Fruit fly (Drosophila melanogaster): ENCODE results near the gene p38c.

The p38c gene

dm6 chr3R:24151924-24152809 is 2.2 kb upstream of the p38c start, which contains the start of the genes p38a and CG6178 (continued):
- TF ChIP-seq slbo (GFP tag; IDR thresholded peaks at IDR 0.05) (peak; percentile 98), CG3163 (GFP tag; optimal IDR thresholded peaks at IDR 0.05) (peak; percentile 14), CG14014 (GFP tag; IDR thresholded peaks at IDR 0.05) (peak; percentile 97), Pdp1 (GFP tag; optimal IDR thresholded peaks at IDR 0.05) (peak; percentile 43 to 53), br (optimal IDR thresholded peaks at IDR 0.05) (no peak), CG6791 (GFP tag; IDR thresholded peaks at IDR 0.05; ENCODE audit: partially characterized antibody) (0 out of 3 replicates have a peak, but pooled peaks have one; percentile 51), Bteb2 (GFP tag; optimal IDR thresholded peaks at IDR 0.05) (peak; percentile 21), seq (GFP tag; IDR thresholded peaks at IDR 0.05) (peak; percentile 96), CG4707 (GFP tag; optimal IDR thresholded peaks at IDR 0.05) (peak; percentile 75), CG33213 (GFP tag; optimal IDR thresholded peaks at IDR 0.05) (peak; percentile 14), Stat92E (GFP tag; optimal IDR thresholded peaks at IDR 0.05) (peak in 1 of 3 experiments; percentile 76), bsh (GFP tag; optimal IDR thresholded peaks at IDR 0.05) (peak; percentile 94 to 97), Dbx (GFP tag; IDR thresholded peaks at IDR 0.05) (peak; percentile 96), CG4282 (GFP tag; optimal IDR thresholded peaks at IDR 0.05) (no peak), CG8478 (optimal IDR thresholded peaks at IDR 0.05) (no peak), lov (optimal IDR thresholded peaks at IDR 0.05) (no peak), lov (GFP tag; IDR thresholded peaks at IDR 0.05) (peak; percentile 81; the same call in 2 of the 3 replicates), Poxn (GFP tag; IDR thresholded peaks at IDR 0.05) (peak; percentile 88), scrt (GFP tag; optimal IDR thresholded peaks at IDR 0.05) (peak; percentile 94), esg (GFP tag; conservative IDR thresholded peaks at IDR 0.05) (peak; percentile 97), CG4730 (GFP tag; IDR thresholded peaks at IDR 0.05) (peak; percentile 96), CG13775 (GFP tag; optimal IDR thresholded peaks at IDR 0.05) (peak; percentile 98), ERR (GFP tag; optimal IDR thresholded peaks at IDR 0.05) (no peak), bab2 (GFP tag; optimal IDR thresholded peaks at IDR 0.05) (peak; percentile 69), fd102C (GFP tag; optimal IDR thresholded peaks at IDR 0.05) (peak; percentile 52), MESR4 (GFP tag; optimal IDR thresholded peaks at IDR 0.05) (peak; percentile 5), CG4617 (GFP tag; optimal IDR thresholded peaks at IDR 0.05; ENCODE audit: borderline replicate concordance) (peak; percentile 82), CG2199 (GFP tag; IDR thresholded peaks at IDR 0.05) (peak; percentile 92), Lpt (GFP tag; optimal IDR thresholded peaks at IDR 0.05) (no peak), ac (GFP tag; optimal IDR thresholded peaks at IDR 0.05) (peak; percentile 67), corto (GFP tag; optimal IDR thresholded peaks at IDR 0.05) (peak; percentile 81), jumu (GFP tag; optimal IDR thresholded peaks at IDR 0.05) (peak; percentile 45), dmrt99B (tag; optimal IDR thresholded peaks at IDR 0.05) (peak; percentile 99), ttk (GFP tag; IDR thresholded peaks at IDR 0.05) (peak; percentile 95), Sox102F (GFP tag; optimal IDR thresholded peaks at IDR 0.05) (peak; percentile 99), CG12299 (tag; optimal IDR thresholded peaks at IDR 0.05) (peak; percentile 94), CG15011 (GFP tag; optimal IDR thresholded peaks at IDR 0.05) (peak; percentile 78), CG12219 (GFP tag; optimal IDR thresholded peaks at IDR 0.05) (peak; percentile 84), CG1602 (GFP tag; optimal IDR thresholded peaks at IDR 0.05) (peak; percentile 93), Nf-YB (GFP tag; optimal IDR thresholded peaks at IDR 0.05) (peak; percentile 89), vvl (GFP tag; IDR thresholded peaks at IDR 0.05) (peak; percentile 97), ham (GFP tag; IDR thresholded peaks at IDR 0.05) (peak; percentile 90), row (GFP tag; IDR thresholded peaks at IDR 0.05) (peak; percentile 97), ssp (GFP tag; IDR thresholded peaks at IDR 0.05) (peak; percentile 91), pnt (GFP tag; optimal IDR thresholded peaks at IDR 0.05) (peak; percentile 53), dan (GFP tag; IDR thresholded peaks at IDR 0.05) (0 out of 2 replicates have a peak, but pooled peaks have one; percentile 29), Fer2 (tag; optimal IDR thresholded peaks at IDR 0.05) (peak; percentile 97), CG18011 (GFP tag; optimal IDR thresholded peaks at IDR 0.05) (peak; percentile 78), CG5953 (GFP tag; IDR thresholded peaks at IDR 0.05) (peak; percentile 94)

All from whole organism, embryonic.